Fruit fly (Drosophila melanogaster) whole organism, pupa: ENCODE results near the gene Fas1.

ENCODE experiments used
- CG10348 ChIP-seq: fragments of 200-800 bp; sonication (Bioruptor generic); IDR thresholded peaks from 2 replicates; pipeline ENCODE4 v1.3.6; 2022; ENCODE audit warnings: missing biosample characterization, missing genetic modification characterization
- CG12605 ChIP-seq: fragments of 200-800 bp; sonication (Bioruptor generic); IDR thresholded peaks from 2 replicates; pipeline ENCODE4 v1.3.6; 2022; ENCODE audit warnings: missing biosample characterization, missing genetic modification characterization
- CG13204 ChIP-seq: fragments of 200-800 bp; sonication (Bioruptor generic); optimal IDR thresholded peaks from 2 replicates; lab custom pipeline; 2018; ENCODE audit warnings: missing biosample characterization, mild to moderate bottlenecking, missing genetic modification characterization, moderate library complexity
- CG14655 ChIP-seq: fragments of 200-800 bp; sonication (Bioruptor generic); optimal IDR thresholded peaks from 3 replicates; lab custom pipeline; 2017; ENCODE audit warnings: mild to moderate bottlenecking, missing biosample characterization, missing genetic modification reagents, missing genetic modification characterization
- CG15710 ChIP-seq: fragments of 200-800 bp; sonication (Bioruptor generic); optimal IDR thresholded peaks from 2 replicates; lab custom pipeline; 2018; ENCODE audit warnings: missing biosample characterization, mild to moderate bottlenecking, missing genetic modification characterization, moderate library complexity
- CG17806 ChIP-seq: fragments of 200-800 bp; sonication (Bioruptor generic); optimal IDR thresholded peaks from 2 replicates; lab custom pipeline; 2018; ENCODE audit warnings: missing biosample characterization, mild to moderate bottlenecking, missing genetic modification characterization, moderate library complexity
- CG32121 ChIP-seq: fragments of 200-800 bp; sonication (Bioruptor generic); IDR thresholded peaks from 2 replicates; pipeline ENCODE4 v1.3.6; 2022; ENCODE audit warnings: missing biosample characterization, missing genetic modification characterization
- CG34367 ChIP-seq: fragments of 200-800 bp; sonication (Bioruptor generic); optimal IDR thresholded peaks from 2 replicates; lab custom pipeline; 2018; ENCODE audit warnings: missing biosample characterization, mild to moderate bottlenecking, missing genetic modification characterization
- CG4496 ChIP-seq: fragments of 200-800 bp; sonication (Bioruptor generic); IDR thresholded peaks from 3 replicates; pipeline ENCODE4 v1.3.6; 2022; ENCODE audit warnings: missing biosample characterization, missing genetic modification characterization
- CG8159 ChIP-seq: fragments of 200-800 bp; sonication (Bioruptor generic); optimal IDR thresholded peaks from 3 replicates; lab custom pipeline; 2018; ENCODE audit warnings: missing biosample characterization, mild to moderate bottlenecking, missing genetic modification characterization, moderate library complexity
- CG8301 ChIP-seq: fragments of 200-800 bp; sonication (Bioruptor generic); optimal IDR thresholded peaks from 2 replicates; lab custom pipeline; 2018; ENCODE audit warnings: missing biosample characterization, mild to moderate bottlenecking, missing genetic modification characterization
- CG9948 ChIP-seq: fragments of 200-800 bp; sonication (Bioruptor generic); optimal IDR thresholded peaks from 2 replicates; lab custom pipeline; 2018; ENCODE audit warnings: missing biosample characterization, mild to moderate bottlenecking, missing genetic modification characterization, moderate library complexity
- D1 ChIP-seq: fragments of 200-800 bp; sonication (Bioruptor generic); optimal IDR thresholded peaks from 2 replicates; lab custom pipeline; 2018; ENCODE audit warnings: missing biosample characterization, mild to moderate bottlenecking, missing genetic modification characterization, moderate library complexity
- EcR ChIP-seq: fragments of 200-800 bp; sonication (Bioruptor generic); optimal IDR thresholded peaks from 3 replicates; lab custom pipeline; 2019; ENCODE audit warnings: missing biosample characterization, missing genetic modification characterization, mild to moderate bottlenecking, moderate library complexity, missing genetic modification reagents
- Ets98B ChIP-seq: fragments of 200-800 bp; sonication (Bioruptor generic); IDR thresholded peaks from 2 replicates; pipeline ENCODE4 v1.3.6; 2022; ENCODE audit warnings: missing biosample characterization, missing genetic modification characterization
- Pif1A ChIP-seq: fragments of 200-800 bp; sonication (Bioruptor generic); optimal IDR thresholded peaks from 3 replicates; lab custom pipeline; 2016; ENCODE audit warnings: missing biosample characterization, missing genetic modification characterization
- Pif1B ChIP-seq: fragments of 200-800 bp; sonication (Bioruptor generic); optimal IDR thresholded peaks from 3 replicates; lab custom pipeline; 2016; ENCODE audit warnings: missing biosample characterization, missing genetic modification characterization
- Snoo ChIP-seq: fragments of 200-800 bp; sonication (Bioruptor generic); optimal IDR thresholded peaks from 3 replicates; lab custom pipeline; 2017; ENCODE audit warnings: missing biosample characterization, mild to moderate bottlenecking, missing genetic modification characterization, inconsistent platforms
- fd96Ca ChIP-seq: fragments of 200-800 bp; sonication (Bioruptor generic); IDR thresholded peaks from 3 replicates; pipeline ENCODE4 v1.3.6; 2022; ENCODE audit warnings: missing biosample characterization, missing genetic modification characterization
- gl ChIP-seq: fragments of 200-800 bp; sonication (Bioruptor generic); optimal IDR thresholded peaks from 2 replicates; lab custom pipeline; 2018; ENCODE audit warnings: missing biosample characterization, mild to moderate bottlenecking, missing genetic modification characterization
- rn ChIP-seq: fragments of 200-800 bp; sonication (Bioruptor generic); IDR thresholded peaks from 2 replicates; pipeline ENCODE4 v1.3.6; 2022; ENCODE audit warnings: missing biosample characterization, missing genetic modification characterization

The Fas1 gene

DNA sequence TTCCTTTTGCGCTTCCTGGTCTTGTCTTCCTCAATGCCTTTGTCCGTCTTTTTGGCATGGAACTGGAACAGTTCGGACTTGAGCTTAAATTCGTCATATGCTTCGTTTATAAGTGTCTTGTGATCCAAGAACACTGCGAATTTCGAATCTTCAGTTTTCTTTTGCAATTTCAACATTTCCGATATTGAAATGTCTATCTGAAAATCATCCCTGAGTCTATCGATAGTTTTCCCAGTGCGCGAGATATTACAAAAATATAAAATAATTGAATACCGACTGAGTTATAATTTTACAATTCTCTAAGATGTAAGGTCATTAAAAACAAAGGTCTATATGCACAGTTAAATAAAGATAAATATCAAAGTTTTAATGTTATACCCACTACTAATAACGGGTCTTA is 25.9 kb downstream of the Fas1 start, which contains the start of gene Mettl4:
Mettl4 (minus strand) TSS at position 208 of the 400 bp plus-strand sequence.
- no peak for TF ChIP-seq CG13204 (GFP tag; lab: Kevin White, UChicago)
- no peak for TF ChIP-seq D1
- TF ChIP-seq EcR (GFP tag; lab: Kevin White, UChicago) = no peak
- TF ChIP-seq, all 21 proteins: peak for 0

DNA sequence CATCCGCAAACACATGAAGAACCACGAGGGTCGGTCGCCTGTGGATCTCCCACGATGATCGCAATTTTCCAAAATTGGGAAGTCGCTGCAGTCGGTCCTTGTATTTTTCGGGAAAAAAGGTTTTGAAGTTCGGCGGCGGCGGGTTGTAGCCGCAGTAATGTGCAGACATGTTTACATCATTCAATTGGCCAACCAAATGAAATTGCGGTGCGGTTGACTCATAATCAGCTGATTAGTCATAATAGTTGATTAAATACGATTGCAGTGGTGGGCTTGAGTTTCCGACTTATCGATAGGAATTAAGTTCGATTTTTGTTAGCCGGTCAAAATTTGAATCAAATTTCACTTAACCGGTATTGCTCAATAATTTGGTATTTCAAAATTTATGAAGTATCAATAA is 27.1 kb downstream of the Fas1 start, which contains the start of gene CG14907:
CG14907 (minus strand) TSS at position 229 of the 400 bp plus-strand sequence.
- TF ChIP-seq fd96Ca (GFP tag; lab: Robert Waterston, UW) (no peak), CG10348 (no peak), CG14655 (no peak), CG32121 (GFP tag; lab: Robert Waterston, UW) (no peak), D1 (no peak), CG13204 (GFP tag; lab: Kevin White, UChicago) (no peak), Ets98B (GFP tag; lab: Robert Waterston, UW) (no peak), CG34367 (no peak), gl (tag; lab: Kevin White, UChicago) (no peak), CG12605 (GFP tag; lab: Robert Waterston, UW) (no peak), CG9948 (tag; lab: Kevin White, UChicago) (no peak)

DNA sequence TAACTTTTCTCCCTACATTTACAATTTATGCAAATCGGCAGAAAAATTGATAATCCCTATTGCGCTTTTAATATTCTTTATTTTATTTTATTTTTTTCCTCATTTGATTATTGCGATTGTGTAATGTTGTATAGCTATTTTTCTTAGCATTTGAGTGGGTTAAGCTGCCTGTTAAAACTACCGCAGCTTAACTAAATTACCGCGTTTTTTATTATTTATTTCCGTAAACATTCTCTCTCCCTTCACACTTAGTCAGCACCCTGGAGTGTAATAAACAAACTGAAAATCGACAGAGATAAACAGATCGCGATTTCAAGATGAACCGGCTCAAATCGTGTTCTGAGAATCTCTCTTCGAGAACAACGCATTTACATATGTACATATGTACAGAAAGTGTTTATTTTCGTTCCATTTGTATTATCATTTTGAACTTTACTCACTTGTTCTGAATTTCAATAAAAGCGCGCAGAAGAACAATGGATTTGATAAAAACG is 30.0 kb downstream of the Fas1 start:
- TF ChIP-seq CG17806 = no peak
- TF ChIP-seq Pif1B (GFP tag; lab: Kevin White, UChicago) = no peak
- TF ChIP-seq CG34367 = no peak
- TF ChIP-seq CG14655 = no peak
- no peak for TF ChIP-seq CG8159 (tag; lab: Kevin White, UChicago)
- no peak for TF ChIP-seq CG4496 (GFP tag; lab: Robert Waterston, UW)
- TF ChIP-seq Ets98B (GFP tag; lab: Robert Waterston, UW) = no peak
- no peak for TF ChIP-seq CG15710 (tag; lab: Kevin White, UChicago)
- no peak for TF ChIP-seq rn (GFP tag; lab: Robert Waterston, UW)
- no peak for TF ChIP-seq gl (tag; lab: Kevin White, UChicago)
- no peak for TF ChIP-seq CG9948 (tag; lab: Kevin White, UChicago)
- TF ChIP-seq Pif1A (GFP tag; lab: Kevin White, UChicago) = no peak
- no peak for TF ChIP-seq D1
- no peak for TF ChIP-seq CG32121 (GFP tag; lab: Robert Waterston, UW)
- TF ChIP-seq fd96Ca (GFP tag; lab: Robert Waterston, UW) = no peak
- TF ChIP-seq CG13204 (GFP tag; lab: Kevin White, UChicago) = no peak

DNA sequence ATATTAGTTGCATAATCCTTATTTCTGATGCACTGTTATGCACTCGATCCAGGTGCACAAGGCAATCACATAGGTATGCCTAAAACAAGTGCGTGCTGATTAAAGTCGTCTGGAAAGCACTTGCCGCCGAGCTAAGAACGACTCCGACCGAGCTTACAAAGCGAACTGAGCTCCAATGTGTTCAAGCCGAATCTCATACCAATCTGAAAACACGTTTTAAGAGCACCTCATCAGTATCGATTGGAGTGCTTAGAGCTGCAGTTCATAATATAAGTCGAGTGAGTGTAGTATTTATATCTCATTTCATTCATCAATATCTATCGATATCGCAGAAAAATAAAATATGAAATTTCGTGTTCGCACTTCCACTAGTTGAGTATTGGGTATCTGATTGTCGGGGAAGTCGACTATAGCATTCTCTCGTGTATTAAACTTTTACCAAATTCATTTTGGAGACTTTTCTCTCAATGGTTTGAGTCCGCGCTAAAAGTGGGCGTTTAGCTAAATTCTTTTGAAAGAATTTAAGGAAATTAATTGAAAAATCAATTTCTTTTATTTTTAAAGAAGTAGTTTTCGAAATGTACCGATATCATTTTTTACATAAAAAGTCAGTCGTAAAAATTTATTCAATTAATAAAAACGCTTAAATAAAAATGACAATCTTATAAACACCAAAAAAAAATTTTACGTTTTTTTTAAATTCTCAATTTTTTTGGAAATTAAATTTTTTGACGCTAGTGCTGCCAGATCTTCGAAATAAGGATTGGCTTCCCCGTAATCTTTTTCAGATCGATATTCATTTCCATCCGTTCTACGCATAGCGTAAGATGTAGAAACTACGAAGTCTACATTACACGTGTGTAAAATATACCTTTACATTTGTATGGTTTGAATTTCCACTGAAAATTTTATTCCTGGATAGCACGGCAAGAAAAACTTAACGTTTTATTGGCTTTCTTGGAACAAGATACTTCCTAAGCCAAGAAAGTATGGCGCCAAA is 30.8 kb downstream of the Fas1 start, which contains the start of gene modSP:
modSP (minus strand) TSS at position 169 of the 1,000 bp plus-strand sequence.
- TF ChIP-seq CG32121 (GFP tag; lab: Robert Waterston, UW) = 0 out of 2 replicates have a peak, but pooled peaks have one; percentile 13
- peak; percentile 54; the same call in 1 of the 2 replicates for TF ChIP-seq Ets98B (GFP tag; lab: Robert Waterston, UW)
- peak; percentile 18 for TF ChIP-seq CG8301 (tag; lab: Kevin White, UChicago)
- TF ChIP-seq CG12605 (GFP tag; lab: Robert Waterston, UW) = peak; percentile 43; the same call in 1 of the 2 replicates
- peak; percentile 66 for TF ChIP-seq EcR (GFP tag; lab: Kevin White, UChicago)
- no peak for TF ChIP-seq Pif1B (GFP tag; lab: Kevin White, UChicago)
- peak; percentile 9 for TF ChIP-seq CG17806
- TF ChIP-seq gl (tag; lab: Kevin White, UChicago) = peak; percentile 31
- peak; percentile 68 for TF ChIP-seq CG4496 (GFP tag; lab: Robert Waterston, UW)
- TF ChIP-seq rn (GFP tag; lab: Robert Waterston, UW) = no peak
- TF ChIP-seq fd96Ca (GFP tag; lab: Robert Waterston, UW) = peak; percentile 47; the same call in 1 of the 3 replicates
- no peak for TF ChIP-seq CG34367
- no peak for TF ChIP-seq CG10348
- peak; percentile 13 for TF ChIP-seq D1
- TF ChIP-seq CG13204 (GFP tag; lab: Kevin White, UChicago) = no peak
- TF ChIP-seq CG9948 (tag; lab: Kevin White, UChicago) = no peak
- peak; percentile 59 for TF ChIP-seq Pif1A (GFP tag; lab: Kevin White, UChicago)
- TF ChIP-seq CG8159 (tag; lab: Kevin White, UChicago) = peak; percentile 19
- TF ChIP-seq CG15710 (tag; lab: Kevin White, UChicago) = no peak
- peak; percentile 8 for TF ChIP-seq Snoo (tag; lab: Kevin White, UChicago)
- TF ChIP-seq CG14655 = no peak
- TF ChIP-seq, all 21 proteins: peak for 13

DNA sequence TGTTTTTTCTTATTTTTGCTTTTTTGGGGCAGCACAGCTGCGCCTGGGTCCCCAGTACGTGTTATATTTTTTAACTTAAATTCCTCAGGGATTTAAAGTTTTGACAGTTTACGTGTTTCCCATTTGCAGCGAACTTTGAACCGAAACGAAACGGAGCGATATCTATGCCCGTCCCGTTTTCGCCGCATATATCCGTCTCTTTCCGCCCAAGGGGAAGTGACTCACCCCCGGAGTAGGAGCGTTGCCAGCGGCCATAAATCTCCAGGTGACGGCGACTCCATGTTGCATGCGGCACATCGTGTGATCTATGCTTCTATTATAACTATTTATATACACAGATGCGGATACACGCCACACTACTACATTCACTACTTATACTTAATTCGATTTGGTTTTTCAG is 36.7 kb downstream of the Fas1 start:
- TF ChIP-seq CG15710 (tag; lab: Kevin White, UChicago) = no peak
- no peak for TF ChIP-seq CG34367
- no peak for TF ChIP-seq Ets98B (GFP tag; lab: Robert Waterston, UW)
- TF ChIP-seq CG4496 (GFP tag; lab: Robert Waterston, UW) = no peak
